Worm (Caenorhabditis elegans) whole organism, L2 larva: ENCODE data around the gene F53B3.5.

Experiments
- ZK546.5 ChIP-seq: sonication (generic microtip); optimal IDR thresholded peaks from 2 replicates; lab custom pipeline; 2017; ENCODE audit warnings: missing biosample characterization, missing genetic modification characterization
- alr-1 ChIP-seq: fragments of 150-350 bp; optimal IDR thresholded peaks from 2 replicates; lab custom pipeline; 2014; ENCODE audit warnings: missing biosample characterization, missing genetic modification characterization
- ama-1 ChIP-seq: fragments of 150-350 bp; optimal IDR thresholded peaks from 2 replicates; lab custom pipeline; 2018; ENCODE audit warnings: inconsistent platforms
- ceh-82 ChIP-seq: fragments of 150-350 bp; optimal IDR thresholded peaks from 2 replicates; lab custom pipeline; 2014; ENCODE audit warnings: missing biosample characterization, missing genetic modification characterization
- egl-27 ChIP-seq: sonication (generic microtip); optimal IDR thresholded peaks from 3 replicates; lab custom pipeline; 2017; ENCODE audit warnings: missing biosample characterization, missing genetic modification reagents, missing genetic modification characterization
- elt-1 ChIP-seq: fragments of 150-350 bp; optimal IDR thresholded peaks from 2 replicates; lab custom pipeline; 2014; ENCODE audit warnings: missing biosample characterization, missing genetic modification characterization
- fos-1 ChIP-seq: fragments of 150-350 bp; optimal IDR thresholded peaks from 2 replicates; lab custom pipeline; 2014; ENCODE audit warnings: missing biosample characterization, missing genetic modification characterization
- nhr-10 ChIP-seq: sonication (generic microtip); optimal IDR thresholded peaks from 2 replicates; lab custom pipeline; 2017; ENCODE audit warnings: missing biosample characterization, missing genetic modification characterization
- nhr-237 ChIP-seq: fragments of 150-350 bp; optimal IDR thresholded peaks from 2 replicates; lab custom pipeline; 2014; ENCODE audit warnings: missing biosample characterization, missing genetic modification characterization
- nhr-6 ChIP-seq: fragments of 150-350 bp; optimal IDR thresholded peaks from 2 replicates; lab custom pipeline; 2014; ENCODE audit warnings: missing biosample characterization, missing genetic modification characterization
- sem-4 ChIP-seq: fragments of 150-350 bp; optimal IDR thresholded peaks from 2 replicates; lab custom pipeline; 2014; ENCODE audit warnings: missing biosample characterization, missing genetic modification reagents, missing genetic modification characterization
- snpc-4 ChIP-seq: fragments of 150-350 bp; optimal IDR thresholded peaks from 2 replicates; lab custom pipeline; 2014; ENCODE audit warnings: missing biosample characterization, missing genetic modification characterization
- unc-55 ChIP-seq: fragments of 150-350 bp; sonication (generic microtip); optimal IDR thresholded peaks from 3 replicates; lab custom pipeline; 2014; ENCODE audit warnings: missing biosample characterization, missing genetic modification reagents, missing genetic modification characterization
- unc-62 ChIP-seq: fragments of 150-350 bp; optimal IDR thresholded peaks from 2 replicates; lab custom pipeline; 2014; ENCODE audit warnings: missing biosample characterization, missing genetic modification reagents, missing genetic modification characterization

DNA sequence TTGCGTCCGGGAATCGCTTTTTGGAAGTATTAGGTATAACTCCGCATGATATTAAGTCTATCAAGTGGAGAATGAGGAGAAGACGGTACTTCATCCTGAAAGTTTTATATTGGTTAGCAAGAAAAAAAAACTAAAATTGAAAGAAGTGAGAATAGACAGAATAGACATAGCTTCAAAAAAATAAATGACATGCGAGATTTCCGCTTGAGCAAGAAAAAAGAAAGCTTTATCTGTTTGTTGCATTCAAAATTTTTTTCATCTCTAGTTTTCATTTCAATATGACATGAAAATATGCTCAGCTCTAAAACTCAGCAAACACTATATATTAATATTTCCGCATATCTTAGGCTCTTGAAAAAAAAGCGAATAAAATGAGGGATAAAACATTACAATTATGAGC is 44.5 kb upstream of the F53B3.5 start, which contains the start of gene hst-3.2:
- TF ChIP-seq ceh-82 (tag; lab: Kevin White, UChicago) (no peak), nhr-6 (tag; lab: Kevin White, UChicago) (no peak), elt-1 (tag; lab: Kevin White, UChicago) (no peak), egl-27 (no peak), ama-1 (no peak), fos-1 (no peak), unc-55 (GFP tag; lab: Kevin White, UChicago) (no peak), unc-62 (no peak), alr-1 (tag; lab: Kevin White, UChicago) (no peak), sem-4 (no peak), snpc-4 (tag; lab: Kevin White, UChicago) (no peak), ZK546.5 (no peak), nhr-10 (tag; lab: Kevin White, UChicago) (no peak), nhr-237 (tag; lab: Kevin White, UChicago) (no peak)
